Worm (Caenorhabditis elegans): ENCODE results near the gene Y49F6B.9.
A peak's percentile ranks its signal among the peaks of the same experiment; 100 is the strongest.
"Not testable (repeated sequence)": the region's sequence is repeated elsewhere in the genome, so short reads cannot be mapped to it uniquely, and the experiment has no call there.

Y49F6B.9 gene

ce11 chrII:3490797-3491196 is 8.4 kb downstream of the Y49F6B.9 start, which contains the start of gene fbxb-112:
TSS of gene fbxb-112 (plus strand) at chrII:3491097.
- TF ChIP-seq med-1 (GFP tag; optimal IDR thresholded peaks at IDR 0.05; ENCODE audit: insufficient read depth); tab-1 (GFP tag; IDR thresholded peaks at IDR 0.05); ztf-23 (GFP tag; IDR thresholded peaks at IDR 0.05): not testable (repeated sequence)

- TF ChIP-seq cog-1 (tag; optimal IDR thresholded peaks at IDR 0.05) (peak; percentile 39), ztf-29 (GFP tag; IDR thresholded peaks at IDR 0.05) (no peak), flt-1 (GFP tag; IDR thresholded peaks at IDR 0.05) (peak; percentile 67; the same call in 1 of the 2 replicates), ztf-23 (GFP tag; IDR thresholded peaks at IDR 0.05) (peak; percentile 74), klf-2 (GFP tag; conservative IDR thresholded peaks at IDR 0.05) (0 out of 2 replicates have a peak, but pooled peaks have one; percentile 45)
Observed at ce11 chrII:3482231-3482630, 17.0 kb downstream of the Y49F6B.9 start, which contains the start of gene smu-2. TSS of gene smu-2 (plus strand) at chrII:3482408.

ce11 chrII:3481584-3481983 is 17.6 kb downstream of the Y49F6B.9 start, which contains the start of gene Y49F6B.8:
TSS of gene Y49F6B.8 (minus strand) at chrII:3481684.
- TF ChIP-seq med-1 (GFP tag; optimal IDR thresholded peaks at IDR 0.05; ENCODE audit: insufficient read depth) (no peak), ztf-23 (GFP tag; IDR thresholded peaks at IDR 0.05) (no peak), flt-1 (GFP tag; IDR thresholded peaks at IDR 0.05) (no peak), ref-1 (GFP tag; conservative IDR thresholded peaks at IDR 0.05) (no peak), cog-1 (tag; optimal IDR thresholded peaks at IDR 0.05) (no peak), klf-2 (GFP tag; conservative IDR thresholded peaks at IDR 0.05) (no peak), T22C8.4 (GFP tag; IDR thresholded peaks at IDR 0.05) (no peak), tab-1 (GFP tag; IDR thresholded peaks at IDR 0.05) (no peak), ztf-29 (GFP tag; IDR thresholded peaks at IDR 0.05) (no peak)

ce11 chrII:3477171-3477570 is 22.0 kb downstream of the Y49F6B.9 start, which contains the start of gene fbxb-104:
TSS of gene fbxb-104 (minus strand) at chrII:3477271.
- TF ChIP-seq ref-1 (GFP tag; conservative IDR thresholded peaks at IDR 0.05), result no peak
- no peak for TF ChIP-seq ztf-29 (GFP tag; IDR thresholded peaks at IDR 0.05)
- TF ChIP-seq klf-2 (GFP tag; conservative IDR thresholded peaks at IDR 0.05), result no peak
- TF ChIP-seq cog-1 (tag; optimal IDR thresholded peaks at IDR 0.05), result no peak
- TF ChIP-seq T22C8.4 (GFP tag; IDR thresholded peaks at IDR 0.05), result no peak
- no peak for TF ChIP-seq med-1 (GFP tag; optimal IDR thresholded peaks at IDR 0.05; ENCODE audit: insufficient read depth)
- no peak for TF ChIP-seq flt-1 (GFP tag; IDR thresholded peaks at IDR 0.05)
- no peak for TF ChIP-seq tab-1 (GFP tag; IDR thresholded peaks at IDR 0.05)
- TF ChIP-seq ztf-23 (GFP tag; IDR thresholded peaks at IDR 0.05), result no peak

- TF ChIP-seq flt-1 (GFP tag; IDR thresholded peaks at IDR 0.05) (no peak), cog-1 (tag; optimal IDR thresholded peaks at IDR 0.05) (no peak), ztf-29 (GFP tag; IDR thresholded peaks at IDR 0.05) (0 out of 2 replicates have a peak, but pooled peaks have one; percentile 13), ztf-23 (GFP tag; IDR thresholded peaks at IDR 0.05) (no peak), tab-1 (GFP tag; IDR thresholded peaks at IDR 0.05) (no peak), T22C8.4 (GFP tag; IDR thresholded peaks at IDR 0.05) (no peak), med-1 (GFP tag; optimal IDR thresholded peaks at IDR 0.05; ENCODE audit: insufficient read depth) (no peak)
Observed at ce11 chrII:3476536-3476935, 22.7 kb downstream of the Y49F6B.9 start.

ce11 chrII:3473744-3474143 is 25.4 kb downstream of the Y49F6B.9 start, which contains the start of gene sdz-32:
TSS of gene sdz-32 (plus strand) at chrII:3474044.
- TF ChIP-seq med-1 (GFP tag; optimal IDR thresholded peaks at IDR 0.05; ENCODE audit: insufficient read depth) (no peak), cog-1 (tag; optimal IDR thresholded peaks at IDR 0.05) (no peak), ztf-29 (GFP tag; IDR thresholded peaks at IDR 0.05) (no peak), ztf-23 (GFP tag; IDR thresholded peaks at IDR 0.05) (no peak), T22C8.4 (GFP tag; IDR thresholded peaks at IDR 0.05) (no peak), tab-1 (GFP tag; IDR thresholded peaks at IDR 0.05) (no peak), klf-2 (GFP tag; conservative IDR thresholded peaks at IDR 0.05) (no peak), ref-1 (GFP tag; conservative IDR thresholded peaks at IDR 0.05) (no peak), flt-1 (GFP tag; IDR thresholded peaks at IDR 0.05) (no peak)

- TF ChIP-seq ztf-23 (GFP tag; IDR thresholded peaks at IDR 0.05), result no peak
- no peak for TF ChIP-seq flt-1 (GFP tag; IDR thresholded peaks at IDR 0.05)
- TF ChIP-seq cog-1 (tag; optimal IDR thresholded peaks at IDR 0.05), result no peak
- TF ChIP-seq med-1 (GFP tag; optimal IDR thresholded peaks at IDR 0.05; ENCODE audit: insufficient read depth), result no peak
Observed at ce11 chrII:3472817-3473216, 26.4 kb downstream of the Y49F6B.9 start, which contains the start of gene Y49F6B.6. TSS of gene Y49F6B.6 (plus strand) at chrII:3473117.

ce11 chrII:3472316-3472715 is 26.9 kb downstream of the Y49F6B.9 start, which contains the start of gene Y49F6B.12:
TSS of gene Y49F6B.12 (minus strand) at chrII:3472416.
- no peak for TF ChIP-seq ztf-29 (GFP tag; IDR thresholded peaks at IDR 0.05)

ce11 chrII:3471603-3472002 is 27.6 kb downstream of the Y49F6B.9 start, which contains the start of gene Y49F6B.13:
TSS of gene Y49F6B.13 (minus strand) at chrII:3471703.
- TF ChIP-seq flt-1 (GFP tag; IDR thresholded peaks at IDR 0.05) (no peak), cog-1 (tag; optimal IDR thresholded peaks at IDR 0.05) (no peak), ztf-23 (GFP tag; IDR thresholded peaks at IDR 0.05) (no peak), ref-1 (GFP tag; conservative IDR thresholded peaks at IDR 0.05) (no peak), T22C8.4 (GFP tag; IDR thresholded peaks at IDR 0.05) (no peak), med-1 (GFP tag; optimal IDR thresholded peaks at IDR 0.05; ENCODE audit: insufficient read depth) (no peak), ztf-29 (GFP tag; IDR thresholded peaks at IDR 0.05) (no peak), klf-2 (GFP tag; conservative IDR thresholded peaks at IDR 0.05) (no peak), tab-1 (GFP tag; IDR thresholded peaks at IDR 0.05) (no peak)

ce11 chrII:3470549-3470948 is 28.6 kb downstream of the Y49F6B.9 start, which contains the start of gene Y49F6B.20:
TSS of gene Y49F6B.20 (minus strand) at chrII:3470649.
- no peak for TF ChIP-seq ref-1 (GFP tag; conservative IDR thresholded peaks at IDR 0.05)
- no peak for TF ChIP-seq ztf-23 (GFP tag; IDR thresholded peaks at IDR 0.05)

- not testable (repeated sequence) for TF ChIP-seq flt-1 (GFP tag; IDR thresholded peaks at IDR 0.05); klf-2 (GFP tag; conservative IDR thresholded peaks at IDR 0.05); T22C8.4 (GFP tag; IDR thresholded peaks at IDR 0.05)
Observed at ce11 chrII:3464580-3464979, 34.6 kb downstream of the Y49F6B.9 start, which contains the start of gene C16C8.10. TSS of gene C16C8.10 (minus strand) at chrII:3464680.

Measured in whole organism, midembryonic.